Fruit fly (Drosophila melanogaster) whole organism, embryonic: ENCODE data around the gene lilli.

Source experiments
- Blimp-1 ChIP-seq: fragments of 200-800 bp; sonication (Bioruptor generic); optimal IDR thresholded peaks from 3 replicates; lab custom pipeline; 2018; ENCODE audit warnings: missing biosample characterization, missing genetic modification characterization, mild to moderate bottlenecking, moderate library complexity, missing genetic modification reagents
- CG11085 ChIP-seq: fragments of 200-800 bp; sonication (Bioruptor generic); IDR thresholded peaks from 2 replicates; pipeline ENCODE4 v1.3.6; 2022; ENCODE audit warnings: missing biosample characterization, missing genetic modification characterization
- CG11696 ChIP-seq: fragments of 200-800 bp; sonication (Bioruptor generic); IDR thresholded peaks from 2 replicates; pipeline ENCODE4 v1.3.6; 2022; ENCODE audit warnings: missing biosample characterization, missing genetic modification characterization
- CG12769 ChIP-seq: fragments of 200-800 bp; sonication (Bioruptor generic); optimal IDR thresholded peaks from 2 replicates; lab custom pipeline; 2019; ENCODE audit warnings: missing biosample characterization, mild to moderate bottlenecking, missing genetic modification characterization, moderate library complexity
- CG14014 ChIP-seq: fragments of 200-800 bp; sonication (Bioruptor generic); IDR thresholded peaks from 2 replicates; pipeline ENCODE4 v1.3.6; 2022; ENCODE audit warnings: missing biosample characterization, missing genetic modification characterization
- CG14441 ChIP-seq: fragments of 200-800 bp; sonication (Bioruptor generic); IDR thresholded peaks from 2 replicates; pipeline ENCODE4 v1.3.6; 2022; ENCODE audit warnings: missing biosample characterization, missing genetic modification characterization
- CG15011 ChIP-seq: fragments of 200-800 bp; sonication (Bioruptor generic); optimal IDR thresholded peaks from 3 replicates; lab custom pipeline; 2018; ENCODE audit warnings: missing biosample characterization, mild to moderate bottlenecking, missing genetic modification characterization
- CG1602 ChIP-seq: fragments of 200-800 bp; sonication (Bioruptor generic); optimal IDR thresholded peaks from 3 replicates; lab custom pipeline; 2016; ENCODE audit warnings: missing biosample characterization, missing genetic modification characterization
- CG17385 ChIP-seq: fragments of 200-800 bp; sonication (Bioruptor generic); optimal IDR thresholded peaks from 3 replicates; lab custom pipeline; 2018; ENCODE audit warnings: missing biosample characterization, mild to moderate bottlenecking, missing genetic modification characterization
- CG1792 ChIP-seq: fragments of 200-800 bp; sonication (Bioruptor generic); optimal IDR thresholded peaks from 2 replicates; lab custom pipeline; 2016; ENCODE audit warnings: missing biosample characterization, missing genetic modification characterization
- CG2712 ChIP-seq: fragments of 200-800 bp; optimal IDR thresholded peaks from 3 replicates; lab custom pipeline; 2019; ENCODE audit warnings: missing biosample characterization, mild to moderate bottlenecking, missing genetic modification characterization, moderate library complexity
- CG2875 ChIP-seq: fragments of 200-800 bp; sonication (Bioruptor generic); optimal IDR thresholded peaks from 2 replicates; lab custom pipeline; 2017; ENCODE audit warnings: missing biosample characterization, mild to moderate bottlenecking, missing genetic modification characterization, missing genetic modification reagents
- CG31441 ChIP-seq: fragments of 200-800 bp; sonication (Bioruptor generic); IDR thresholded peaks from 2 replicates; pipeline ENCODE4 v1.3.6; 2022; ENCODE audit warnings: missing biosample characterization, missing genetic modification characterization
- CG33557 ChIP-seq: fragments of 200-800 bp; sonication (Bioruptor generic); optimal IDR thresholded peaks from 2 replicates; lab custom pipeline; 2019; ENCODE audit warnings: missing biosample characterization, mild to moderate bottlenecking, missing genetic modification characterization, moderate library complexity
- CG3726 ChIP-seq: fragments of 200-800 bp; sonication (Bioruptor generic); IDR thresholded peaks from 3 replicates; pipeline ENCODE4, ENCODE4 v1.3.6; 2022; ENCODE audit warnings: missing biosample characterization, missing genetic modification characterization
- CG4360 ChIP-seq: fragments of 200-800 bp; sonication (Bioruptor generic); IDR thresholded peaks from 2 replicates; pipeline ENCODE4 v1.3.6; 2022; ENCODE audit warnings: missing biosample characterization, missing genetic modification characterization
- CG6254 ChIP-seq: fragments of 200-800 bp; sonication (Bioruptor generic); optimal IDR thresholded peaks from 3 replicates; lab custom pipeline; 2017; ENCODE audit warnings: mild to moderate bottlenecking, missing biosample characterization, missing genetic modification reagents, missing genetic modification characterization
- CG7271 ChIP-seq: fragments of 200-800 bp; sonication (Bioruptor generic); optimal IDR thresholded peaks from 2 replicates; lab custom pipeline; 2018; ENCODE audit warnings: missing biosample characterization, mild to moderate bottlenecking, missing genetic modification characterization, moderate library complexity
- CG7357 ChIP-seq: fragments of 200-800 bp; sonication (Bioruptor generic); IDR thresholded peaks from 3 replicates; pipeline ENCODE4 v1.3.6; 2022; ENCODE audit warnings: missing biosample characterization, missing genetic modification characterization
- CTCF ChIP-seq: fragments of 200-800 bp; sonication (Bioruptor generic); optimal IDR thresholded peaks from 2 replicates; lab custom pipeline; 2017; ENCODE audit warnings: missing biosample characterization, mild to moderate bottlenecking, missing genetic modification characterization, moderate library complexity
- Dll ChIP-seq: fragments of 200-800 bp; sonication (Bioruptor generic); IDR thresholded peaks from 4 replicates; pipeline ENCODE4 v1.3.6; 2022; ENCODE audit warnings: missing biosample characterization, missing genetic modification characterization; ENCODE audit not compliant: partially characterized antibody
- Drgx ChIP-seq: fragments of 200-800 bp; sonication (Bioruptor generic); IDR thresholded peaks from 2 replicates; pipeline ENCODE4 v1.3.6; 2022; ENCODE audit warnings: missing biosample characterization, missing genetic modification characterization
- E2f2 ChIP-seq: fragments of 200-800 bp; sonication (Bioruptor generic); IDR thresholded peaks from 2 replicates; pipeline ENCODE4 v1.3.6; 2022; ENCODE audit warnings: missing biosample characterization, missing genetic modification characterization
- Fer1 ChIP-seq: fragments of 200-800 bp; sonication (Bioruptor generic); optimal IDR thresholded peaks from 2 replicates; lab custom pipeline; 2017; ENCODE audit warnings: missing biosample characterization, mild to moderate bottlenecking, missing genetic modification characterization
- Hr39 ChIP-seq: fragments of >200 bp; optimal IDR thresholded peaks from 2 replicates; lab custom pipeline; 2017
- Lim3 ChIP-seq: fragments of 200-800 bp; sonication (Bioruptor generic); IDR thresholded peaks from 2 replicates; pipeline ENCODE4 v1.3.6; 2022; ENCODE audit warnings: missing biosample characterization, missing genetic modification characterization
- Max ChIP-seq: fragments of 200-800 bp; sonication (Bioruptor generic); optimal IDR thresholded peaks from 2 replicates; lab custom pipeline; 2016; ENCODE audit warnings: missing biosample characterization, mild to moderate bottlenecking, missing genetic modification characterization
- Mes4 ChIP-seq: fragments of 200-800 bp; sonication (Bioruptor generic); optimal IDR thresholded peaks from 2 replicates; lab custom pipeline; 2016; ENCODE audit warnings: missing biosample characterization, missing genetic modification characterization
- Myb ChIP-seq: fragments of 200-800 bp; sonication (Bioruptor generic); optimal IDR thresholded peaks from 2 replicates; lab custom pipeline; 2016; ENCODE audit warnings: missing biosample characterization, missing genetic modification characterization
- Ptx1 ChIP-seq: fragments of 200-800 bp; sonication (Bioruptor generic); IDR thresholded peaks from 2 replicates; pipeline ENCODE4 v1.3.6; 2022; ENCODE audit warnings: missing biosample characterization, missing genetic modification characterization
- Taf1 ChIP-seq: fragments of 200-800 bp; sonication (Bioruptor generic); IDR thresholded peaks from 2 replicates; pipeline ENCODE4 v1.3.6; 2022; ENCODE audit warnings: missing biosample characterization, missing genetic modification characterization
- Tbp ChIP-seq: fragments of >200 bp; optimal IDR thresholded peaks from 2 replicates; lab custom pipeline; 2018; ENCODE audit warnings: missing biosample characterization, missing genetic modification characterization
- YL-1 ChIP-seq: fragments of 200-800 bp; sonication (Bioruptor generic); optimal IDR thresholded peaks from 3 replicates; lab custom pipeline; 2017; ENCODE audit warnings: missing biosample characterization, mild to moderate bottlenecking, missing genetic modification characterization
- bbx ChIP-seq: fragments of 200-800 bp; sonication (Bioruptor generic); IDR thresholded peaks from 2 replicates; pipeline ENCODE4 v1.3.6; 2022; ENCODE audit warnings: missing biosample characterization, missing genetic modification characterization; ENCODE audit not compliant: partially characterized antibody
- bsh ChIP-seq, 2 experiments: fragments of 200-800 bp; sonication (Bioruptor generic); optimal IDR thresholded peaks; 2 replicates each; lab custom pipeline; 2017 to 2018; ENCODE audit warnings: mild to moderate bottlenecking in 2 of 2, missing biosample characterization in 2 of 2, missing genetic modification characterization in 2 of 2, moderate library complexity in 1 of 2
- chinmo ChIP-seq: fragments of 200-800 bp; sonication (Bioruptor generic); IDR thresholded peaks from 4 replicates; pipeline ENCODE4 v1.3.6; 2022; ENCODE audit warnings: missing biosample characterization, missing genetic modification characterization; ENCODE audit not compliant: partially characterized antibody
- crol ChIP-seq: fragments of 200-800 bp; sonication (Bioruptor generic); IDR thresholded peaks from 2 replicates; pipeline ENCODE4 v1.3.6; 2022; ENCODE audit warnings: missing biosample characterization, missing genetic modification characterization
- dan ChIP-seq: fragments of 200-800 bp; sonication (Bioruptor generic); IDR thresholded peaks from 2 replicates; pipeline ENCODE4 v1.3.6; 2022; ENCODE audit warnings: missing biosample characterization, missing genetic modification characterization
- dmrt11E ChIP-seq: fragments of 200-800 bp; sonication (Bioruptor generic); optimal IDR thresholded peaks from 3 replicates; lab custom pipeline; 2018; ENCODE audit warnings: missing biosample characterization, mild to moderate bottlenecking, missing genetic modification characterization, moderate library complexity
- fru ChIP-seq: fragments of >200 bp; optimal IDR thresholded peaks from 2 replicates; lab custom pipeline; 2017
- grn ChIP-seq: fragments of 200-800 bp; sonication (Bioruptor generic); optimal IDR thresholded peaks from 3 replicates; lab custom pipeline; 2017; ENCODE audit warnings: missing biosample characterization, missing genetic modification characterization
- nmo ChIP-seq: fragments of 200-800 bp; sonication (Bioruptor generic); optimal IDR thresholded peaks from 2 replicates; lab custom pipeline; 2018; ENCODE audit warnings: missing biosample characterization, mild to moderate bottlenecking, missing genetic modification characterization, moderate library complexity
- run ChIP-seq: fragments of 200-800 bp; sonication (Bioruptor generic); optimal IDR thresholded peaks from 3 replicates; lab custom pipeline; 2018; ENCODE audit warnings: missing biosample characterization, mild to moderate bottlenecking, missing genetic modification characterization
- schlank ChIP-seq: fragments of 200-800 bp; sonication (Bioruptor generic); optimal IDR thresholded peaks from 2 replicates; lab custom pipeline; 2018; ENCODE audit warnings: missing biosample characterization, mild to moderate bottlenecking, missing genetic modification characterization
- so ChIP-seq: fragments of 200-800 bp; sonication (Bioruptor generic); IDR thresholded peaks from 3 replicates; pipeline ENCODE4 v1.3.6; 2022; ENCODE audit warnings: missing biosample characterization, missing genetic modification characterization
- sob ChIP-seq: fragments of 200-800 bp; sonication (Bioruptor generic); IDR thresholded peaks from 2 replicates; pipeline ENCODE4 v1.3.6; 2022; ENCODE audit warnings: missing biosample characterization, missing genetic modification characterization
- stc ChIP-seq: fragments of 200-800 bp; sonication (Bioruptor generic); IDR thresholded peaks from 2 replicates; pipeline ENCODE4 v1.3.6; 2022; ENCODE audit warnings: missing biosample characterization, missing genetic modification characterization
- trem ChIP-seq: fragments of 200-800 bp; optimal IDR thresholded peaks from 3 replicates; lab custom pipeline; 2019; ENCODE audit warnings: missing biosample characterization, mild to moderate bottlenecking, missing genetic modification characterization, moderate library complexity
- zf30C ChIP-seq: fragments of 200-800 bp; sonication (Bioruptor generic); optimal IDR thresholded peaks from 3 replicates; lab custom pipeline; 2018; ENCODE audit warnings: missing biosample characterization, mild to moderate bottlenecking, missing genetic modification characterization
- zfh1 ChIP-seq: fragments of 200-800 bp; sonication (Bioruptor generic); IDR thresholded peaks from 3 replicates; pipeline ENCODE4 v1.3.6; 2022; ENCODE audit warnings: missing biosample characterization, missing genetic modification characterization

The lilli gene

dm6 chr2L:2987681-2988381, 102.1 kb downstream of the lilli start, which contains the start of the genes Chd1 and Bem46 (continued):
- TF ChIP-seq CG6254 (GFP tag; lab: Kevin White, UChicago) (peak; percentile 53), zf30C (GFP tag; lab: Kevin White, UChicago) (no peak), Ptx1 (peak; percentile 91), CG12769 (tag; lab: Kevin White, UChicago) (no peak), Myb (GFP tag; lab: Kevin White, UChicago) (peak; percentile 35), schlank (tag; lab: Kevin White, UChicago) (peak; percentile 51), CG2875 (GFP tag; lab: Kevin White, UChicago) (peak; percentile 77), crol (peak; percentile 33; the same call in 1 of the 2 replicates), Blimp-1 (no peak), dan (GFP tag; lab: Robert Waterston, UW) (no peak), stc (GFP tag; lab: Robert Waterston, UW) (peak; percentile 35; the same call in 1 of the 2 replicates), Tbp (GFP tag; lab: Kevin White, UChicago) (no peak), so (peak; percentile 78), chinmo (GFP tag; lab: Robert Waterston, UW) (0 out of 4 replicates have a peak, but pooled peaks have one; percentile 40), Lim3 (GFP tag; lab: Robert Waterston, UW) (no peak), Drgx (peak; percentile 68), grn (GFP tag; lab: Kevin White, UChicago) (no peak), sob (GFP tag; lab: Robert Waterston, UW) (peak; percentile 80), Fer1 (GFP tag; lab: Kevin White, UChicago) (peak; percentile 72), CG4360 (GFP tag; lab: Robert Waterston, UW) (0 out of 2 replicates have a peak, but pooled peaks have one; percentile 36), bbx (GFP tag; lab: Robert Waterston, UW) (0 out of 2 replicates have a peak, but pooled peaks have one; percentile 22), CG11085 (peak; percentile 57; the same call in 1 of the 2 replicates), Hr39 (lab: Kevin White, UChicago) (no peak), CG1602 (GFP tag; lab: Kevin White, UChicago) (peak; percentile 88), CG31441 (no peak; the same call in 1 of the 2 replicates), YL-1 (peak; percentile 90), CG7357 (GFP tag; lab: Robert Waterston, UW) (peak; percentile 64; the same call in 1 of the 3 replicates), CG15011 (GFP tag; lab: Kevin White, UChicago) (no peak), CG1792 (GFP tag; lab: Kevin White, UChicago) (peak; percentile 38), bsh (GFP tag; optimal IDR thresholded peaks at IDR 0.05; lab: Kevin White, UChicago) (peak in 1 of 2 experiments; percentile 81), nmo (GFP tag; lab: Kevin White, UChicago) (peak; percentile 92), CG17385 (peak; percentile 76), CTCF (no peak), trem (tag; lab: Kevin White, UChicago) (peak; percentile 83), fru (lab: Kevin White, UChicago) (no peak), CG33557 (GFP tag; lab: Kevin White, UChicago) (peak; percentile 73), E2f2 (GFP tag; lab: Robert Waterston, UW) (peak; percentile 41; the same call in 1 of the 2 replicates), Dll (GFP tag; lab: Robert Waterston, UW) (0 out of 4 replicates have a peak, but pooled peaks have one; percentile 58), CG3726 (GFP tag; lab: Robert Waterston, UW) (0 out of 3 replicates have a peak, but pooled peaks have one; percentile 61), CG7271 (tag; lab: Kevin White, UChicago) (peak; percentile 47), Taf1 (GFP tag; lab: Robert Waterston, UW) (peak; percentile 64; the same call in 1 of the 2 replicates), zfh1 (GFP tag; lab: Robert Waterston, UW) (peak; percentile 82), CG11696 (GFP tag; lab: Robert Waterston, UW) (peak; percentile 54; the same call in 1 of the 2 replicates), CG2712 (tag; lab: Kevin White, UChicago) (peak; percentile 92), Mes4 (no peak), CG14441 (GFP tag; lab: Robert Waterston, UW) (peak; percentile 78), dmrt11E (tag; lab: Kevin White, UChicago) (peak; percentile 86), CG14014 (peak; percentile 84), run (tag; lab: Kevin White, UChicago) (peak; percentile 26), Max (GFP tag; lab: Kevin White, UChicago) (peak; percentile 70)
